Worm (Caenorhabditis elegans) whole organism, L4 larva: Measurements from ENCODE around the gene ZK287.1.

ENCODE experiments used
- F37D6.2 ChIP-seq: sonication (generic microtip); optimal IDR thresholded peaks from 2 replicates; lab custom pipeline; 2016; ENCODE audit warnings: mild to moderate bottlenecking, missing genetic modification characterization, missing compliant biosample characterization
- T26A8.4 ChIP-seq: fragments of 200-800 bp; sonication (Bioruptor generic); IDR thresholded peaks from 2 replicates; pipeline ENCODE4 v1.3.6; 2022; ENCODE audit warnings: missing genetic modification characterization, missing compliant biosample characterization
- Y48G9A.11 ChIP-seq: fragments of 200-800 bp; sonication (Bioruptor generic); IDR thresholded peaks from 2 replicates; pipeline ENCODE4 v1.3.6; 2022; ENCODE audit warnings: missing genetic modification reagents, missing genetic modification characterization, missing compliant biosample characterization
- ZK337.2 ChIP-seq: fragments of 200-800 bp; sonication (Bioruptor generic); IDR thresholded peaks from 2 replicates; pipeline ENCODE4 v1.3.6; 2022; ENCODE audit warnings: missing genetic modification reagents, missing genetic modification characterization, missing compliant biosample characterization
- aha-1 ChIP-seq: fragments of 150-350 bp; peaks from one replicate; lab custom pipeline; 2014; ENCODE audit warnings: missing biosample characterization, missing genetic modification characterization
- attf-4 ChIP-seq: sonication (generic microtip); optimal IDR thresholded peaks from 3 replicates; lab custom pipeline; 2017; ENCODE audit warnings: missing biosample characterization, missing genetic modification characterization
- ceh-32 ChIP-seq: sonication (generic microtip); optimal IDR thresholded peaks from 2 replicates; lab custom pipeline; 2016; ENCODE audit warnings: mild to moderate bottlenecking, missing genetic modification characterization, missing compliant biosample characterization; ENCODE audit not compliant: poor library complexity
- ceh-44 ChIP-seq: fragments of 200-800 bp; sonication (Bioruptor generic); IDR thresholded peaks from 2 replicates; pipeline ENCODE4 v1.3.6; 2022; ENCODE audit warnings: missing genetic modification reagents, missing genetic modification characterization, missing compliant biosample characterization
- dpl-1 ChIP-seq: fragments of 150-350 bp; optimal IDR thresholded peaks from 2 replicates; lab custom pipeline; 2014; ENCODE audit warnings: missing biosample characterization, missing genetic modification reagents, missing genetic modification characterization
- egl-43 ChIP-seq: fragments of 200-800 bp; sonication (Bioruptor generic); IDR thresholded peaks from 2 replicates; pipeline ENCODE4 v1.3.6; 2022; ENCODE audit warnings: missing genetic modification reagents, missing genetic modification characterization, missing compliant biosample characterization
- fkh-10 ChIP-seq: fragments of 150-350 bp; optimal IDR thresholded peaks from 2 replicates; lab custom pipeline; 2014; ENCODE audit warnings: missing biosample characterization, missing genetic modification reagents, missing genetic modification characterization
- hlh-11 ChIP-seq: fragments of 200-800 bp; sonication (Bioruptor generic); optimal IDR thresholded peaks from 2 replicates; lab custom pipeline; 2018; ENCODE audit warnings: mild to moderate bottlenecking, missing genetic modification characterization, missing compliant biosample characterization
- jun-1 ChIP-seq: fragments of 150-350 bp; optimal IDR thresholded peaks from 2 replicates; lab custom pipeline; 2014; ENCODE audit warnings: missing biosample characterization, missing genetic modification reagents, missing genetic modification characterization
- lin-1 ChIP-seq: fragments of 200-800 bp; sonication (Bioruptor generic); IDR thresholded peaks from 2 replicates; pipeline ENCODE4 v1.3.6; 2022; ENCODE audit warnings: missing genetic modification reagents, missing genetic modification characterization, missing compliant biosample characterization
- madf-5 ChIP-seq, 2 experiments: fragments of 200-800 bp; sonication (Bioruptor generic); IDR thresholded peaks; 2 replicates each; pipeline ENCODE4 v1.3.6; 2022; ENCODE audit warnings: missing compliant biosample characterization in 2 of 2, missing genetic modification characterization in 2 of 2
- mep-1 ChIP-seq: fragments of 150-350 bp; sonication (generic microtip); optimal IDR thresholded peaks from 3 replicates; lab custom pipeline; 2014; ENCODE audit warnings: missing biosample characterization, missing genetic modification characterization
- nhr-11 ChIP-seq: fragments of 150-350 bp; optimal IDR thresholded peaks from 2 replicates; lab custom pipeline; 2014; ENCODE audit warnings: missing biosample characterization, missing genetic modification characterization
- nhr-6 ChIP-seq: fragments of 150-350 bp; optimal IDR thresholded peaks from 2 replicates; lab custom pipeline; 2014; ENCODE audit warnings: missing biosample characterization, missing genetic modification characterization
- nhr-76 ChIP-seq: fragments of 150-350 bp; optimal IDR thresholded peaks from 2 replicates; lab custom pipeline; 2014; ENCODE audit warnings: missing biosample characterization, missing genetic modification characterization
- pha-4 ChIP-seq, 2 experiments: fragments of 150-350 bp in 1 of 2; fragments of 200-800 bp in 1 of 2; sonication (Bioruptor generic) in 1 of 2; IDR thresholded peaks in 1 of 2; optimal IDR thresholded peaks in 1 of 2; 2 replicates each; pipeline versions ENCODE4 v1.3.6 to Lab custom; 2014 to 2022; ENCODE audit warnings: missing genetic modification characterization in 2 of 2, missing genetic modification reagents in 2 of 2, missing biosample characterization in 1 of 2, missing compliant biosample characterization in 1 of 2
- rbr-2 ChIP-seq: sonication (generic microtip); optimal IDR thresholded peaks from 2 replicates; lab custom pipeline; 2016; ENCODE audit warnings: missing genotype, missing genetic modification characterization, missing compliant biosample characterization
- set-16 ChIP-seq: fragments of 200-800 bp; sonication (Bioruptor generic); IDR thresholded peaks from 2 replicates; pipeline ENCODE4 v1.3.6; 2022; ENCODE audit warnings: missing genetic modification reagents, missing genetic modification characterization, missing compliant biosample characterization
- snpc-4 ChIP-seq: fragments of 150-350 bp; optimal IDR thresholded peaks from 2 replicates; lab custom pipeline; 2014; ENCODE audit warnings: missing biosample characterization, missing genetic modification characterization
- spr-3 ChIP-seq: fragments of 200-800 bp; sonication (Bioruptor generic); optimal IDR thresholded peaks from 2 replicates; lab custom pipeline; 2018; ENCODE audit warnings: mild to moderate bottlenecking, missing genetic modification characterization, missing compliant biosample characterization
- tag-97 ChIP-seq: fragments of 200-800 bp; sonication (Bioruptor generic); IDR thresholded peaks from 2 replicates; pipeline ENCODE4 v1.3.6; 2022; ENCODE audit warnings: missing genetic modification characterization, missing compliant biosample characterization
- tra-1 ChIP-seq: fragments of 200-800 bp; sonication (Bioruptor generic); IDR thresholded peaks from 2 replicates; pipeline ENCODE4 v1.3.6; 2022; ENCODE audit warnings: missing genetic modification reagents, missing genetic modification characterization, missing compliant biosample characterization
- unc-39 ChIP-seq: sonication (generic microtip); optimal IDR thresholded peaks from 2 replicates; lab custom pipeline; 2017; ENCODE audit warnings: missing biosample characterization, missing genetic modification characterization
- unc-62 ChIP-seq, 3 experiments: fragments of 150-350 bp in 1 of 3; sonication (generic microtip); optimal IDR thresholded peaks in 2 of 3; peaks in 1 of 3; 1 replicate in 1 of 3; 2 replicates in 2 of 3; lab custom pipeline; 2014 to 2017; ENCODE audit warnings: missing biosample characterization in 3 of 3, missing genetic modification characterization in 3 of 3, missing genetic modification reagents in 3 of 3, missing genotype in 1 of 3
- vab-7 ChIP-seq: fragments of 200-800 bp; sonication (Bioruptor generic); IDR thresholded peaks from 2 replicates; pipeline ENCODE4 v1.3.6; 2022; ENCODE audit warnings: missing genetic modification reagents, missing genetic modification characterization, missing compliant biosample characterization
- zfp-3 ChIP-seq: fragments of 200-800 bp; sonication (Bioruptor generic); conservative IDR thresholded peaks from 2 replicates; pipeline ENCODE4 v1.3.6; 2022; ENCODE audit warnings: missing genetic modification reagents, missing genetic modification characterization, missing compliant biosample characterization
- ztf-7 ChIP-seq: fragments of 150-350 bp; optimal IDR thresholded peaks from 2 replicates; lab custom pipeline; 2014; ENCODE audit warnings: missing biosample characterization, missing genetic modification characterization

Gene ZK287.1

DNA sequence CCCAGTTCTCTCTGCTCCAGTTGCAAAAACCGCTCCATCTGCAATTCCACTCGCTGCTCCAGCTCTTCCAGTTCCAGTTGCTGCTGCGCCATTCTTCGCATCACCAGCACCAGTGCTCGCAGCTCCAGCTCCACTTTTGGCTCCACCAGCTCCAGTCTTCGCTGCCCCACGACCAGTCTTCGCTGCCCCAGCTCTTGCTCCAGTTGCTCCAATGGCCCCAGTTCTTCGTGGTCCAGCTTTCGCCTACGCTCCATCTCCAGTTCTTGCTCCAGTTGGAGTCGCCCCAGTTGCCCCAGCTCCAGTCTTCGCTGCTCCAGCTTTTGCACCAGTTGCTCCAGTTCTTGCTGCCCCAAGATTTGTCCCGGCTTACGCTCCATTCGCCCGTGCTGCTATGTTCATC is 46.1 kb upstream of the ZK287.1 start (continued):
- 0 out of 4 replicates have a peak, but pooled peaks of 1 of the 2 experiments have one; percentile 32 for TF ChIP-seq madf-5 (GFP tag; IDR thresholded peaks at IDR 0.05; lab: Robert Waterston, UW)
- no peak for TF ChIP-seq ceh-44 (GFP tag; lab: Robert Waterston, UW)
- TF ChIP-seq jun-1, result no peak
- TF ChIP-seq vab-7 (GFP tag; lab: Robert Waterston, UW), result no peak
- TF ChIP-seq spr-3 (GFP tag; lab: Kevin White, UChicago), result no peak
- TF ChIP-seq aha-1 (tag; lab: Kevin White, UChicago), result no peak
- no peak for TF ChIP-seq fkh-10 (GFP tag; lab: Kevin White, UChicago)
- no peak for TF ChIP-seq rbr-2 (tag; lab: Kevin White, UChicago)
- no peak for TF ChIP-seq pha-4 (GFP tag; IDR thresholded peaks at IDR 0.05; lab: Robert Waterston, UW)
- no peak for TF ChIP-seq pha-4 (tag; optimal IDR thresholded peaks at IDR 0.05; lab: Kevin White, UChicago)
- TF ChIP-seq unc-39 (tag; lab: Kevin White, UChicago), result no peak
- no peak for TF ChIP-seq T26A8.4 (GFP tag; lab: Robert Waterston, UW)
- no peak for TF ChIP-seq Y48G9A.11
- TF ChIP-seq nhr-6 (tag; lab: Kevin White, UChicago), result no peak
- TF ChIP-seq ztf-7 (tag; lab: Kevin White, UChicago), result no peak

DNA sequence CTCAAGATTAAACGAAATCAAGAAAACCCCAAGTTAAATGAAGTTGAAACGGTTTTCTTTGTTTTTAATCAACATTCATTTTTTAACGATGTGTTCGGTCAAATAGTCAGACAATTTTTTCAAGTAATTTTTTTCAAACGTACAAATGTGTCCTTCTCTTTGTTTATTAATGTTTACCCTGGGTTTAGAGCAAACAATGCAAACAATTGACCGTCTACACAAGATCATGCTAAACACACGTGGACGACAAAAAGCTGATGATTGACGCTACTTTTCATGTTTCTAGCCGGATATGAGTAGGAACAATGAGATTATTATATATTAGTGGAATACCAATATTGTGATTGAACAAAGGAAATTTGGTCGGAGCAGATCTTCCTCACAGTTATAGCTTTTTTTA is 45.1 kb upstream of the ZK287.1 start:
- TF ChIP-seq unc-62 (GFP tag; optimal IDR thresholded peaks at IDR 0.05 in 1 of 2; lab: Kevin White, UChicago) (peak in 1 of 2 experiments; percentile 95), unc-62 (tag; optimal IDR thresholded peaks at IDR 0.05; lab: Kevin White, UChicago) (no peak), tra-1 (GFP tag; lab: Robert Waterston, UW) (no peak), zfp-3 (GFP tag; lab: Robert Waterston, UW) (no peak)

ce11 chrV:9622338-9622737 is 44.2 kb upstream of the ZK287.1 start:
- peak; percentile 92 for TF ChIP-seq set-16
- TF ChIP-seq egl-43 (GFP tag; lab: Robert Waterston, UW), result 0 out of 2 replicates have a peak, but pooled peaks have one; percentile 48
- TF ChIP-seq, all 104 proteins: peak for 2; not testable (repeated sequence) for 102

- TF ChIP-seq nhr-76 (tag; lab: Kevin White, UChicago), result no peak
- TF ChIP-seq jun-1, result no peak
- TF ChIP-seq unc-62 (GFP tag; optimal IDR thresholded peaks at IDR 0.05 in 1 of 2; lab: Kevin White, UChicago), result peak in 1 of 2 experiments; percentile 42
- no peak for TF ChIP-seq unc-62 (tag; optimal IDR thresholded peaks at IDR 0.05; lab: Kevin White, UChicago)
Measured at ce11 chrV:9622834-9623233, 43.7 kb upstream of the ZK287.1 start, which contains the start of gene idpc-5. Gene idpc-5, minus strand, starts transcription at chrV:9622934.

DNA sequence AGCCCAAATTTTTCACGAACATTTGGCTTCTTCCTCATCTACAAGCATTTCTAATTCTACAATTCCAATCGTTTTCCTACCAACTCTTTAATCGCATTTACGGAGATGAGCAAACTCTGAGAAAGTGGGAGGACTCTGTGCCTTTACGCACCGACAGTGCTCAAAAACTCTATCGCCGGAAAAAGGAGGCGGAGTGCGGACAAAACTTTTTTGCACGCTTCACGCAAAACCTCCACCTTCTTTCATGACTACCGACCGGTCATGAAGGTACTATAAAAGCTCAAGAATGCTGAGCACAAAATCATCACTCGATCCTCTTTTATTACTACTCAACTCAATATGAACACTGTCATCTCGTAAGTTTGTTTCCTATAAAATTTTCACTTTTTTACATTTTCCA is 41.4 kb upstream of the ZK287.1 start, which contains the start of gene idpc-4:
Gene idpc-4, plus strand, starts transcription at position 301 of the 400 bp plus-strand sequence.
- TF ChIP-seq zfp-3 (GFP tag; lab: Robert Waterston, UW) (no peak), mep-1 (tag; lab: Kevin White, UChicago) (no peak), dpl-1 (GFP tag; lab: Kevin White, UChicago) (no peak), tag-97 (no peak), snpc-4 (tag; lab: Kevin White, UChicago) (no peak), attf-4 (tag; lab: Kevin White, UChicago) (no peak), nhr-11 (tag; lab: Kevin White, UChicago) (no peak), ceh-32 (no peak), F37D6.2 (tag; lab: Kevin White, UChicago) (no peak), lin-1 (GFP tag; lab: Robert Waterston, UW) (no peak), ZK337.2 (GFP tag; lab: Robert Waterston, UW) (no peak), hlh-11 (tag; lab: Kevin White, UChicago) (no peak)
